Fruit fly (Drosophila melanogaster) whole organism, embryonic: ENCODE measurements around the gene RhoGAP5A.

ENCODE experiments used
- CG14667 ChIP-seq: fragments of 200-800 bp; sonication (Bioruptor generic); IDR thresholded peaks from 2 replicates; pipeline ENCODE4 v1.3.6; 2022; ENCODE audit warnings: missing biosample characterization, missing genetic modification characterization
- CG15011 ChIP-seq: fragments of 200-800 bp; sonication (Bioruptor generic); optimal IDR thresholded peaks from 3 replicates; lab custom pipeline; 2018; ENCODE audit warnings: missing biosample characterization, mild to moderate bottlenecking, missing genetic modification characterization
- CG15073 ChIP-seq: fragments of 200-800 bp; sonication (Bioruptor generic); optimal IDR thresholded peaks from 2 replicates; lab custom pipeline; 2016; ENCODE audit warnings: missing biosample characterization, missing genetic modification characterization
- CG15479 ChIP-seq: fragments of 200-800 bp; sonication (Bioruptor generic); optimal IDR thresholded peaks from 3 replicates; lab custom pipeline; 2019; ENCODE audit warnings: missing biosample characterization, mild to moderate bottlenecking, missing genetic modification characterization, moderate library complexity
- CG1602 ChIP-seq: fragments of 200-800 bp; sonication (Bioruptor generic); optimal IDR thresholded peaks from 3 replicates; lab custom pipeline; 2016; ENCODE audit warnings: missing biosample characterization, missing genetic modification characterization
- CG16779 ChIP-seq: fragments of 200-800 bp; sonication (Bioruptor generic); IDR thresholded peaks from 2 replicates; pipeline ENCODE4 v1.3.6; 2022; ENCODE audit warnings: missing biosample characterization, missing genetic modification characterization
- CG17802 ChIP-seq: fragments of 200-800 bp; sonication (Bioruptor generic); optimal IDR thresholded peaks from 2 replicates; lab custom pipeline; 2018; ENCODE audit warnings: missing biosample characterization, mild to moderate bottlenecking, missing genetic modification characterization, moderate library complexity
- CG18476 ChIP-seq: fragments of 200-800 bp; sonication (Bioruptor generic); optimal IDR thresholded peaks from 2 replicates; lab custom pipeline; 2016; ENCODE audit warnings: missing biosample characterization, mild to moderate bottlenecking, missing genetic modification characterization
- CG18619 ChIP-seq: fragments of 200-800 bp; sonication (Bioruptor generic); optimal IDR thresholded peaks from 3 replicates; lab custom pipeline; 2017; ENCODE audit warnings: missing biosample characterization, mild to moderate bottlenecking, missing genetic modification characterization
- CG3065 ChIP-seq: fragments of 200-800 bp; sonication (Bioruptor generic); optimal IDR thresholded peaks from 2 replicates; lab custom pipeline; 2016; ENCODE audit warnings: missing biosample characterization, missing genetic modification characterization
- CG31441 ChIP-seq: fragments of 200-800 bp; sonication (Bioruptor generic); IDR thresholded peaks from 2 replicates; pipeline ENCODE4 v1.3.6; 2022; ENCODE audit warnings: missing biosample characterization, missing genetic modification characterization
- CG4707 ChIP-seq: fragments of 200-800 bp; sonication (Bioruptor generic); optimal IDR thresholded peaks from 2 replicates; lab custom pipeline; 2018; ENCODE audit warnings: missing biosample characterization, mild to moderate bottlenecking, missing genetic modification characterization, moderate library complexity
- CG5245 ChIP-seq: fragments of 200-800 bp; sonication (Bioruptor generic); optimal IDR thresholded peaks from 3 replicates; lab custom pipeline; 2016; ENCODE audit warnings: missing biosample characterization, missing genetic modification characterization
- CG6654 ChIP-seq: fragments of 200-800 bp; sonication (Bioruptor generic); optimal IDR thresholded peaks from 2 replicates; lab custom pipeline; 2017; ENCODE audit warnings: missing biosample characterization, mild to moderate bottlenecking, missing genetic modification characterization
- CG6683 ChIP-seq: fragments of 200-800 bp; sonication (Bioruptor generic); optimal IDR thresholded peaks from 2 replicates; lab custom pipeline; 2017; ENCODE audit warnings: missing biosample characterization, mild to moderate bottlenecking, missing genetic modification characterization, missing genetic modification reagents
- CG8290 ChIP-seq, 3 experiments: fragments of 200-800 bp; sonication (Bioruptor generic); optimal IDR thresholded peaks; 2 replicates each; lab custom pipeline; 2016 to 2019; ENCODE audit warnings: missing biosample characterization in 3 of 3, missing genetic modification characterization in 3 of 3, mild to moderate bottlenecking in 2 of 3, moderate library complexity in 1 of 3
- CG9727 ChIP-seq: fragments of 200-800 bp; sonication (Bioruptor generic); optimal IDR thresholded peaks from 3 replicates; lab custom pipeline; 2017; ENCODE audit warnings: missing biosample characterization, mild to moderate bottlenecking, missing genetic modification characterization
- CG9876 ChIP-seq: fragments of 200-800 bp; sonication (Bioruptor generic); optimal IDR thresholded peaks from 2 replicates; lab custom pipeline; 2016; ENCODE audit warnings: missing biosample characterization, missing genetic modification characterization
- Camta ChIP-seq: fragments of 200-800 bp; sonication (Bioruptor generic); optimal IDR thresholded peaks from 2 replicates; lab custom pipeline; 2016; ENCODE audit warnings: missing biosample characterization, missing genetic modification characterization
- CoRest ChIP-seq: fragments of 200-800 bp; sonication (Bioruptor generic); optimal IDR thresholded peaks from 3 replicates; lab custom pipeline; 2018; ENCODE audit warnings: missing biosample characterization, mild to moderate bottlenecking, missing genetic modification characterization, moderate library complexity
- Dbx ChIP-seq: fragments of 200-800 bp; sonication (Bioruptor generic); IDR thresholded peaks from 3 replicates; pipeline ENCODE4 v1.3.6; 2022; ENCODE audit warnings: missing biosample characterization, missing genetic modification characterization
- Dip3 ChIP-seq: fragments of 200-800 bp; sonication (Bioruptor generic); optimal IDR thresholded peaks from 3 replicates; lab custom pipeline; 2016; ENCODE audit warnings: missing biosample characterization, missing genetic modification characterization
- Dp ChIP-seq: fragments of 200-800 bp; sonication (Bioruptor generic); optimal IDR thresholded peaks from 2 replicates; lab custom pipeline; 2018; ENCODE audit warnings: missing biosample characterization, mild to moderate bottlenecking, missing genetic modification characterization, moderate library complexity
- Elba2 ChIP-seq: fragments of 200-800 bp; sonication (Bioruptor generic); optimal IDR thresholded peaks from 3 replicates; lab custom pipeline; 2016; ENCODE audit warnings: missing biosample characterization, missing genetic modification characterization
- Myb ChIP-seq: fragments of 200-800 bp; sonication (Bioruptor generic); optimal IDR thresholded peaks from 2 replicates; lab custom pipeline; 2016; ENCODE audit warnings: missing biosample characterization, missing genetic modification characterization
- NFAT ChIP-seq: fragments of 200-800 bp; sonication (Bioruptor generic); IDR thresholded peaks from 2 replicates; pipeline ENCODE4 v1.3.6; 2022; ENCODE audit warnings: missing biosample characterization, missing genetic modification characterization
- Neu2 ChIP-seq: fragments of 200-800 bp; sonication (Bioruptor generic); optimal IDR thresholded peaks from 3 replicates; lab custom pipeline; 2016; ENCODE audit warnings: missing biosample characterization, missing genetic modification characterization, borderline replicate concordance
- Oli ChIP-seq: fragments of 200-800 bp; sonication (Bioruptor generic); optimal IDR thresholded peaks from 2 replicates; lab custom pipeline; 2018; ENCODE audit warnings: missing biosample characterization, mild to moderate bottlenecking, missing genetic modification characterization, moderate library complexity
- Ravus ChIP-seq: fragments of 200-800 bp; sonication (Bioruptor generic); IDR thresholded peaks from 2 replicates; pipeline ENCODE4 v1.3.6; 2022; ENCODE audit warnings: missing biosample characterization, missing genetic modification characterization
- ab ChIP-seq: fragments of 200-800 bp; sonication (Bioruptor generic); optimal IDR thresholded peaks from 2 replicates; lab custom pipeline; 2016; ENCODE audit warnings: missing biosample characterization, missing genetic modification characterization
- ara ChIP-seq: fragments of 200-800 bp; sonication (Bioruptor generic); IDR thresholded peaks from 2 replicates; pipeline ENCODE4 v1.3.6; 2022; ENCODE audit warnings: missing biosample characterization, missing genetic modification characterization
- az2 ChIP-seq: fragments of 200-800 bp; sonication (Bioruptor generic); optimal IDR thresholded peaks from 3 replicates; lab custom pipeline; 2016; ENCODE audit warnings: missing biosample characterization, missing genetic modification characterization
- ewg ChIP-seq: fragments of 200-800 bp; sonication (Bioruptor generic); optimal IDR thresholded peaks from 3 replicates; lab custom pipeline; 2017; ENCODE audit warnings: mild to moderate bottlenecking, missing biosample characterization, missing genetic modification reagents, missing genetic modification characterization
- fd3F ChIP-seq: fragments of 200-800 bp; sonication (Bioruptor generic); optimal IDR thresholded peaks from 2 replicates; lab custom pipeline; 2018; ENCODE audit warnings: missing biosample characterization, mild to moderate bottlenecking, missing genetic modification characterization, moderate library complexity
- fru ChIP-seq: fragments of >200 bp; optimal IDR thresholded peaks from 2 replicates; lab custom pipeline; 2017
- ftz-f1 ChIP-seq: fragments of 200-800 bp; sonication (Bioruptor generic); optimal IDR thresholded peaks from 2 replicates; lab custom pipeline; 2016; ENCODE audit warnings: missing biosample characterization, missing genetic modification characterization
- fu2 ChIP-seq: fragments of 200-800 bp; sonication (Bioruptor generic); optimal IDR thresholded peaks from 2 replicates; lab custom pipeline; 2016; ENCODE audit warnings: missing biosample characterization, missing genetic modification characterization
- gce ChIP-seq: fragments of 200-800 bp; sonication (Bioruptor generic); IDR thresholded peaks from 3 replicates; pipeline ENCODE4 v1.3.6; 2022; ENCODE audit warnings: missing biosample characterization, missing genetic modification characterization
- gsb-n ChIP-seq: fragments of 200-800 bp; sonication (Bioruptor generic); optimal IDR thresholded peaks from 3 replicates; lab custom pipeline; 2018; ENCODE audit warnings: missing biosample characterization, mild to moderate bottlenecking, missing genetic modification characterization
- ham ChIP-seq: fragments of 200-800 bp; sonication (Bioruptor generic); IDR thresholded peaks from 2 replicates; pipeline ENCODE4 v1.3.6; 2022; ENCODE audit warnings: missing biosample characterization, missing genetic modification characterization
- hbn ChIP-seq: fragments of 200-800 bp; sonication (Bioruptor generic); IDR thresholded peaks from 2 replicates; pipeline ENCODE4 v1.3.6; 2022; ENCODE audit warnings: missing biosample characterization, missing genetic modification characterization; ENCODE audit not compliant: partially characterized antibody
- hkb ChIP-seq, 2 experiments: fragments of 200-800 bp in 1 of 2; fragments of >200 bp in 1 of 2; sonication (Bioruptor generic) in 1 of 2; IDR thresholded peaks in 1 of 2; optimal IDR thresholded peaks in 1 of 2; 2 replicates each; pipeline versions ENCODE4 v1.3.6 to Lab custom; 2017 to 2022; ENCODE audit warnings: missing biosample characterization in 1 of 2, missing genetic modification characterization in 1 of 2
- lmd ChIP-seq: fragments of 200-800 bp; sonication (Bioruptor generic); IDR thresholded peaks from 2 replicates; pipeline ENCODE4 v1.3.6; 2022; ENCODE audit warnings: missing biosample characterization, missing genetic modification characterization
- nau ChIP-seq: fragments of 200-800 bp; sonication (Bioruptor generic); optimal IDR thresholded peaks from 3 replicates; lab custom pipeline; 2017; ENCODE audit warnings: missing biosample characterization, mild to moderate bottlenecking, missing genetic modification characterization, missing genetic modification reagents
- p53 ChIP-seq: fragments of 200-800 bp; sonication (Bioruptor generic); optimal IDR thresholded peaks from 2 replicates; lab custom pipeline; 2016; ENCODE audit warnings: missing biosample characterization, missing genetic modification characterization
- phol ChIP-seq: fragments of 200-800 bp; sonication (Bioruptor generic); optimal IDR thresholded peaks from 3 replicates; lab custom pipeline; 2018; ENCODE audit warnings: missing biosample characterization, mild to moderate bottlenecking, missing genetic modification characterization, moderate library complexity
- sim ChIP-seq: fragments of 200-800 bp; sonication (Bioruptor generic); IDR thresholded peaks from 2 replicates; pipeline ENCODE4 v1.3.6; 2022; ENCODE audit warnings: missing biosample characterization, missing genetic modification characterization
- sqz ChIP-seq: fragments of 200-800 bp; sonication (Bioruptor generic); optimal IDR thresholded peaks from 3 replicates; lab custom pipeline; 2018; ENCODE audit warnings: missing biosample characterization, mild to moderate bottlenecking, missing genetic modification characterization
- tup ChIP-seq: fragments of 200-800 bp; sonication (Bioruptor generic); optimal IDR thresholded peaks from 2 replicates; lab custom pipeline; 2016; ENCODE audit warnings: missing biosample characterization, mild to moderate bottlenecking, missing genetic modification characterization, moderate library complexity
- wor ChIP-seq: fragments of 200-800 bp; sonication (Bioruptor generic); IDR thresholded peaks from 2 replicates; pipeline ENCODE4 v1.3.6; 2022; ENCODE audit warnings: missing biosample characterization, missing genetic modification characterization

The RhoGAP5A gene

dm6 chrX:5648437-5648959, 29.9 kb upstream of the RhoGAP5A start, which contains the start of gene OtopLa (continued):
- TF ChIP-seq Dp (GFP tag; lab: Kevin White, UChicago), result no peak
- TF ChIP-seq CG18619 (GFP tag; lab: Kevin White, UChicago), result peak; percentile 67
- TF ChIP-seq CG17802 (tag; lab: Kevin White, UChicago), result peak; percentile 73
- peak; percentile 78 for TF ChIP-seq wor (GFP tag; lab: Robert Waterston, UW)
- no peak for TF ChIP-seq Elba2 (GFP tag; lab: Kevin White, UChicago)
- TF ChIP-seq ewg, result peak; percentile 74
- peak; percentile 79 for TF ChIP-seq CG9727 (GFP tag; lab: Kevin White, UChicago)
- TF ChIP-seq hkb (optimal IDR thresholded peaks at IDR 0.05; lab: Kevin White, UChicago), result no peak
- TF ChIP-seq hkb (GFP tag; IDR thresholded peaks at IDR 0.05; lab: Robert Waterston, UW), result peak; percentile 90
- peak; percentile 11 for TF ChIP-seq p53 (GFP tag; lab: Kevin White, UChicago)
- peak; percentile 85 for TF ChIP-seq CG14667 (GFP tag; lab: Robert Waterston, UW)
- peak; percentile 58 for TF ChIP-seq sqz (GFP tag; lab: Kevin White, UChicago)
- TF ChIP-seq gce (GFP tag; lab: Robert Waterston, UW), result peak; percentile 64; the same call in 2 of the 3 replicates
- TF ChIP-seq sim, result peak; percentile 67; the same call in 1 of the 2 replicates
- peak; percentile 91 for TF ChIP-seq ara
- TF ChIP-seq CG15011 (GFP tag; lab: Kevin White, UChicago), result peak; percentile 61
- peak; percentile 61 for TF ChIP-seq Ravus (GFP tag; lab: Robert Waterston, UW)
- TF ChIP-seq fd3F (GFP tag; lab: Kevin White, UChicago), result peak; percentile 59
- peak; percentile 85 for TF ChIP-seq Oli (tag; lab: Kevin White, UChicago)
- peak; percentile 84 for TF ChIP-seq lmd (GFP tag; lab: Robert Waterston, UW)
- TF ChIP-seq az2, result peak; percentile 84
- peak; percentile 53; the same call in 1 of the 2 replicates for TF ChIP-seq ham (GFP tag; lab: Robert Waterston, UW)
- peak; percentile 64 for TF ChIP-seq tup (GFP tag; lab: Kevin White, UChicago)
- peak; percentile 90 for TF ChIP-seq CG31441 (GFP tag; lab: Robert Waterston, UW)
- TF ChIP-seq CG1602, result peak; percentile 69
- TF ChIP-seq NFAT (GFP tag; lab: Robert Waterston, UW), result peak; percentile 71
- TF ChIP-seq fu2 (GFP tag; lab: Kevin White, UChicago), result peak; percentile 59
- no peak for TF ChIP-seq fru
- no peak for TF ChIP-seq CG15479 (GFP tag; lab: Kevin White, UChicago)
- TF ChIP-seq CG6683 (GFP tag; lab: Kevin White, UChicago), result peak; percentile 72
- TF ChIP-seq CG3065 (GFP tag; lab: Kevin White, UChicago), result peak; percentile 34
- TF ChIP-seq Dbx (GFP tag; lab: Robert Waterston, UW), result peak; percentile 79
- TF ChIP-seq CG15073 (GFP tag; lab: Kevin White, UChicago), result peak; percentile 1
- TF ChIP-seq CoRest (tag; lab: Kevin White, UChicago), result peak; percentile 75
- TF ChIP-seq CG18476 (GFP tag; lab: Kevin White, UChicago), result peak; percentile 68
- no peak for TF ChIP-seq hbn (GFP tag; lab: Robert Waterston, UW)
- TF ChIP-seq Neu2 (GFP tag; lab: Kevin White, UChicago), result no peak
- TF ChIP-seq Dip3 (GFP tag; lab: Kevin White, UChicago), result peak; percentile 35
- peak; percentile 31 for TF ChIP-seq ab (GFP tag; lab: Kevin White, UChicago)
- TF ChIP-seq CG5245 (GFP tag; lab: Kevin White, UChicago), result peak; percentile 82
- peak; percentile 85 for TF ChIP-seq Camta (GFP tag; lab: Kevin White, UChicago)
- TF ChIP-seq CG9876, result peak; percentile 18
- peak; percentile 52 for TF ChIP-seq Myb
- TF ChIP-seq gsb-n, result peak; percentile 85
- TF ChIP-seq CG6654 (GFP tag; lab: Kevin White, UChicago), result peak; percentile 70
- TF ChIP-seq CG8290 (GFP tag; optimal IDR thresholded peaks at IDR 0.05; lab: Kevin White, UChicago), result peak; percentile 66
- TF ChIP-seq CG8290 (tag; optimal IDR thresholded peaks at IDR 0.05; lab: Kevin White, UChicago), result peak in 1 of 2 experiments; percentile 70
- TF ChIP-seq ftz-f1 (GFP tag; lab: Kevin White, UChicago), result no peak
- peak; percentile 74 for TF ChIP-seq CG4707 (GFP tag; lab: Kevin White, UChicago)
- TF ChIP-seq CG16779 (GFP tag; lab: Robert Waterston, UW), result peak; percentile 62; the same call in 1 of the 2 replicates
- TF ChIP-seq phol (tag; lab: Kevin White, UChicago), result peak; percentile 87
- no peak for TF ChIP-seq nau
